Worm (Caenorhabditis elegans) whole organism, late embryonic: ENCODE measurements around the gene pam-1.

Experiments
- F13H6.1 ChIP-seq: sonication (generic microtip); optimal IDR thresholded peaks from 2 replicates; lab custom pipeline; 2016; ENCODE audit warnings: missing genetic modification characterization, missing compliant biosample characterization
- T23F11.4 ChIP-seq: fragments of 200-800 bp; sonication (Bioruptor generic); optimal IDR thresholded peaks from 2 replicates; lab custom pipeline; 2018; ENCODE audit warnings: mild to moderate bottlenecking, missing genetic modification characterization, missing compliant biosample characterization
- ama-1 ChIP-seq: fragments of 150-350 bp; optimal IDR thresholded peaks from 2 replicates; lab custom pipeline; 2014
- ceh-2 ChIP-seq: sonication (generic microtip); optimal IDR thresholded peaks from 2 replicates; lab custom pipeline; 2016; ENCODE audit warnings: missing genotype, missing genetic modification characterization, missing compliant biosample characterization
- elt-2 ChIP-seq: sonication (generic microtip); optimal IDR thresholded peaks from 2 replicates; lab custom pipeline; 2016; ENCODE audit warnings: missing genetic modification reagents, missing genetic modification characterization, missing compliant biosample characterization
- fkh-10 ChIP-seq: fragments of 150-350 bp; optimal IDR thresholded peaks from 2 replicates; lab custom pipeline; 2014; ENCODE audit warnings: missing biosample characterization, missing genetic modification reagents, missing genetic modification characterization
- hlh-15 ChIP-seq: sonication (generic microtip); optimal IDR thresholded peaks from 2 replicates; lab custom pipeline; 2016; ENCODE audit warnings: missing genetic modification characterization, missing compliant biosample characterization
- hlh-30 ChIP-seq: sonication (generic microtip); optimal IDR thresholded peaks from 2 replicates; lab custom pipeline; 2017; ENCODE audit warnings: antibody characterized with exemption, missing genetic modification characterization, missing compliant biosample characterization; ENCODE audit not compliant: insufficient read depth
- hlh-8 ChIP-seq: sonication (generic microtip); optimal IDR thresholded peaks from 2 replicates; lab custom pipeline; 2016; ENCODE audit warnings: missing genotype, missing genetic modification characterization, missing compliant biosample characterization
- tbx-2 ChIP-seq: sonication (generic microtip); optimal IDR thresholded peaks from 2 replicates; lab custom pipeline; 2016; ENCODE audit warnings: missing genetic modification characterization, missing compliant biosample characterization
- ztf-16 ChIP-seq: sonication (generic microtip); optimal IDR thresholded peaks from 2 replicates; lab custom pipeline; 2017; ENCODE audit warnings: missing genetic modification characterization, missing compliant biosample characterization

DNA sequence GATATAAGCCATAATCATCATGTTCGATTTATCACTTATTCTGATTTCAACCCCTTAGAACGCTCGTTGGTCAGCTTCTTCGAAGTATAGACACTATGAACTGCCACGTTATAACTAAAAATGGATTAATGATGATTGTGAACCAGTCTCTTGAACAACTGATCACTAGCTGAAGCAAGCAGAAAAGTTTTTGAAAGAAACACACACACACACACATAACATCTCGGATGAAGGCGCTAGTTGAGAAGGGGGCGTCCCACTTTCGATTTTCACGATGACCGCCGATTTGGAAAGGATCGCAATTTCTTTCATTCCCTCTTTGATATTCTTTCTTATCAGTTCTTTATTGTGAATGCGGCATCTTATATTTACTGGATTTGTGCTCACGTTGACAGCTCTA is 18.0 kb upstream of the pam-1 start, which contains the start of gene clec-180:
- TF ChIP-seq T23F11.4 (GFP tag; lab: Kevin White, UChicago) = no peak
- no peak for TF ChIP-seq ztf-16 (tag; lab: Kevin White, UChicago)
- TF ChIP-seq hlh-15 (tag; lab: Kevin White, UChicago) = no peak
- TF ChIP-seq F13H6.1 (tag; lab: Kevin White, UChicago) = no peak
- no peak for TF ChIP-seq elt-2 (tag; lab: Kevin White, UChicago)
- TF ChIP-seq tbx-2 (tag; lab: Kevin White, UChicago) = no peak
- TF ChIP-seq ama-1 (lab: Kevin White, UChicago) = no peak
- no peak for TF ChIP-seq ceh-2 (tag; lab: Kevin White, UChicago)
- no peak for TF ChIP-seq hlh-30
- no peak for TF ChIP-seq hlh-8 (tag; lab: Kevin White, UChicago)
- no peak for TF ChIP-seq fkh-10 (GFP tag; lab: Kevin White, UChicago)
